Worm (Caenorhabditis elegans) whole organism, L4 larva: Measurements from ENCODE around the gene fbxb-114.

ENCODE experiments used
- F49E8.2 ChIP-seq: sonication (generic microtip); optimal IDR thresholded peaks from 2 replicates; lab custom pipeline; 2016; ENCODE audit warnings: missing compliant biosample characterization, mild to moderate bottlenecking, missing genetic modification characterization, borderline replicate concordance
- Y5F2A.4 ChIP-seq: fragments of 200-800 bp; sonication (Bioruptor generic); optimal IDR thresholded peaks from 2 replicates; lab custom pipeline; 2018; ENCODE audit warnings: mild to moderate bottlenecking, missing genetic modification characterization, missing compliant biosample characterization
- ceh-28 ChIP-seq: fragments of 150-350 bp; optimal IDR thresholded peaks from 2 replicates; lab custom pipeline; 2014; ENCODE audit warnings: missing biosample characterization, missing genetic modification reagents, missing genetic modification characterization
- ceh-62 ChIP-seq: sonication (generic microtip); optimal IDR thresholded peaks from 2 replicates; lab custom pipeline; 2017; ENCODE audit warnings: missing biosample characterization, missing genetic modification characterization
- ctbp-1 ChIP-seq: fragments of 200-800 bp; sonication (Bioruptor generic); IDR thresholded peaks from 2 replicates; pipeline ENCODE4 v1.3.6; 2022; ENCODE audit warnings: missing genetic modification reagents, missing genetic modification characterization, missing compliant biosample characterization
- daf-16 ChIP-seq, 3 experiments: sonication (generic microtip); optimal IDR thresholded peaks; 2 replicates each; lab custom pipeline; 2016 to 2017; ENCODE audit warnings: missing genetic modification characterization in 3 of 3, missing genetic modification reagents in 3 of 3, mild to moderate bottlenecking in 2 of 3, missing compliant biosample characterization in 2 of 3, missing biosample characterization in 1 of 3, moderate library complexity in 1 of 3
- daf-8 ChIP-seq: fragments of 200-800 bp; sonication (Bioruptor generic); IDR thresholded peaks from 2 replicates; pipeline ENCODE4 v1.3.6; 2022; ENCODE audit warnings: missing genetic modification characterization, missing compliant biosample characterization
- dpl-1 ChIP-seq: fragments of 150-350 bp; optimal IDR thresholded peaks from 2 replicates; lab custom pipeline; 2014; ENCODE audit warnings: missing biosample characterization, missing genetic modification reagents, missing genetic modification characterization
- dve-1 ChIP-seq: sonication (generic microtip); optimal IDR thresholded peaks from 2 replicates; lab custom pipeline; 2017; ENCODE audit warnings: antibody characterized with exemption, mild to moderate bottlenecking, missing genetic modification characterization, missing compliant biosample characterization; ENCODE audit not compliant: insufficient read depth
- egl-27 ChIP-seq: sonication (generic microtip); optimal IDR thresholded peaks from 3 replicates; lab custom pipeline; 2017; ENCODE audit warnings: missing biosample characterization, missing genetic modification reagents, missing genetic modification characterization
- egl-43 ChIP-seq: fragments of 200-800 bp; sonication (Bioruptor generic); IDR thresholded peaks from 2 replicates; pipeline ENCODE4 v1.3.6; 2022; ENCODE audit warnings: missing genetic modification reagents, missing genetic modification characterization, missing compliant biosample characterization
- hlh-11 ChIP-seq: fragments of 200-800 bp; sonication (Bioruptor generic); optimal IDR thresholded peaks from 2 replicates; lab custom pipeline; 2018; ENCODE audit warnings: mild to moderate bottlenecking, missing genetic modification characterization, missing compliant biosample characterization
- hlh-30 ChIP-seq: sonication (generic microtip); optimal IDR thresholded peaks from 2 replicates; lab custom pipeline; 2017; ENCODE audit warnings: antibody characterized with exemption, mild to moderate bottlenecking, missing genetic modification characterization, missing compliant biosample characterization; ENCODE audit not compliant: insufficient read depth
- hmg-1.1 ChIP-seq: fragments of 200-800 bp; sonication (Bioruptor generic); IDR thresholded peaks from 2 replicates; pipeline ENCODE4 v1.3.6; 2022; ENCODE audit warnings: missing genetic modification reagents, missing genetic modification characterization, missing compliant biosample characterization
- lin-1 ChIP-seq: fragments of 200-800 bp; sonication (Bioruptor generic); IDR thresholded peaks from 2 replicates; pipeline ENCODE4 v1.3.6; 2022; ENCODE audit warnings: missing genetic modification reagents, missing genetic modification characterization, missing compliant biosample characterization
- lin-15B ChIP-seq: fragments of 150-350 bp; sonication (generic microtip); optimal IDR thresholded peaks from 3 replicates; lab custom pipeline; 2014; ENCODE audit warnings: missing biosample characterization, missing genetic modification characterization
- lin-39 ChIP-seq: fragments of 150-350 bp; optimal IDR thresholded peaks from 2 replicates; lab custom pipeline; 2014; ENCODE audit warnings: missing biosample characterization, missing genetic modification reagents, missing genetic modification characterization
- mdl-1 ChIP-seq, 2 experiments: fragments of 150-350 bp in 1 of 2; sonication (generic microtip) in 1 of 2; optimal IDR thresholded peaks; 2 replicates each; lab custom pipeline; 2014 to 2017; ENCODE audit warnings: missing biosample characterization in 2 of 2, missing genetic modification characterization in 2 of 2
- nhr-28 ChIP-seq: fragments of 150-350 bp; optimal IDR thresholded peaks from 2 replicates; lab custom pipeline; 2014; ENCODE audit warnings: missing biosample characterization, missing genetic modification characterization
- nhr-48 ChIP-seq: sonication (generic microtip); optimal IDR thresholded peaks from 2 replicates; lab custom pipeline; 2016; ENCODE audit warnings: mild to moderate bottlenecking, missing genetic modification characterization, missing compliant biosample characterization
- php-3 ChIP-seq: fragments of 200-800 bp; sonication (Bioruptor generic); IDR thresholded peaks from 2 replicates; pipeline ENCODE4 v1.3.6; 2022; ENCODE audit warnings: missing genetic modification reagents, missing genetic modification characterization, missing compliant biosample characterization
- pqm-1 ChIP-seq: sonication (generic microtip); optimal IDR thresholded peaks from 2 replicates; lab custom pipeline; 2017; ENCODE audit warnings: missing biosample characterization, missing genetic modification characterization
- set-16 ChIP-seq: fragments of 200-800 bp; sonication (Bioruptor generic); IDR thresholded peaks from 2 replicates; pipeline ENCODE4 v1.3.6; 2022; ENCODE audit warnings: missing genetic modification reagents, missing genetic modification characterization, missing compliant biosample characterization
- unc-62 ChIP-seq, 3 experiments: fragments of 150-350 bp in 1 of 3; sonication (generic microtip); optimal IDR thresholded peaks in 2 of 3; peaks in 1 of 3; 1 replicate in 1 of 3; 2 replicates in 2 of 3; lab custom pipeline; 2014 to 2017; ENCODE audit warnings: missing biosample characterization in 3 of 3, missing genetic modification characterization in 3 of 3, missing genetic modification reagents in 3 of 3, missing genotype in 1 of 3

The fbxb-114 gene

ce11 chrX:16962640-16963039 is 41.0 kb downstream of the fbxb-114 start:
- TF ChIP-seq dpl-1 (GFP tag; lab: Kevin White, UChicago), result no peak
- TF ChIP-seq lin-15B, result no peak
- TF ChIP-seq lin-39 (tag; lab: Kevin White, UChicago), result no peak
- TF ChIP-seq ceh-62 (tag; lab: Kevin White, UChicago), result no peak
- no peak for TF ChIP-seq ceh-28 (tag; lab: Kevin White, UChicago)
- TF ChIP-seq ctbp-1 (GFP tag; lab: Robert Waterston, UW), result 0 out of 2 replicates have a peak, but pooled peaks have one; percentile 25

ce11 chrX:16963519-16963971 is 41.9 kb downstream of the fbxb-114 start, which contains the start of the genes F52G3.1 and F52G3.7:
Gene F52G3.1, plus strand, starts transcription at chrX:16963871.
Gene F52G3.7, plus strand, starts transcription at chrX:16963921.
- no peak for TF ChIP-seq mdl-1 (tag; optimal IDR thresholded peaks at IDR 0.05; lab: Kevin White, UChicago)
- peak; percentile 32 for TF ChIP-seq nhr-28
- peak; percentile 16 for TF ChIP-seq hlh-30 (tag; lab: Kevin White, UChicago)
- TF ChIP-seq daf-16 (GFP tag; optimal IDR thresholded peaks at IDR 0.05; lab: Kevin White, UChicago), result no peak
- peak; percentile 47 for TF ChIP-seq daf-16 (tag; optimal IDR thresholded peaks at IDR 0.05; lab: Kevin White, UChicago)
- peak; percentile 70 for TF ChIP-seq pqm-1 (tag; lab: Kevin White, UChicago)
- no peak for TF ChIP-seq Y5F2A.4
- peak; percentile 40 for TF ChIP-seq hlh-11 (tag; lab: Kevin White, UChicago)
- 0 out of 2 replicates have a peak, but pooled peaks have one; percentile 42 for TF ChIP-seq php-3 (GFP tag; lab: Robert Waterston, UW)
- peak; percentile 23 for TF ChIP-seq dve-1 (tag; lab: Kevin White, UChicago)

DNA sequence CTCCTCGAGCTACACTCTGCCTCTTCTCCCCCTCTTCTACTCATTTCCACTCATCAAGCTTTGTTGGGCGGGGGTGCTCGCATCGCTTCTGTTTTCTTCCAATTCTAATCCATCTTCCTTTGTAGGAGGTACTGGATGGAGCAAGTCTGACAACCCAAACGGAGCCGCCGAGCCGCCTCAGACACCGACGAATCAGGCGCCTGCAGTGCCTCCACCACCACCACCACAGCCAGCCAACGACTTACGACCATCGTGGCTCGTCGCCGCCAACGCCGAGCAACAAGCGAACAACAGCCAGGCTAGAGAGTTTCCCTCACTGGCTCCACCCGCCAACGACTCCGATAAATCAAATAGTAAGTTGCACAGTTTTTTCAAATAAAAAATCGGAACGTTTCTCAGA is 44.3 kb downstream of the fbxb-114 start:
- TF ChIP-seq daf-8 (GFP tag; lab: Robert Waterston, UW) (no peak), hmg-1.1 (GFP tag; lab: Robert Waterston, UW) (no peak), egl-27 (tag; lab: Kevin White, UChicago) (no peak), lin-1 (GFP tag; lab: Robert Waterston, UW) (no peak), egl-43 (GFP tag; lab: Robert Waterston, UW) (peak; percentile 68; the same call in 1 of the 2 replicates), nhr-48 (tag; lab: Kevin White, UChicago) (no peak), set-16 (GFP tag; lab: Robert Waterston, UW) (peak; percentile 83), unc-62 (GFP tag; optimal IDR thresholded peaks at IDR 0.05 in 1 of 2; lab: Kevin White, UChicago) (no peak), unc-62 (tag; optimal IDR thresholded peaks at IDR 0.05; lab: Kevin White, UChicago) (no peak)

DNA sequence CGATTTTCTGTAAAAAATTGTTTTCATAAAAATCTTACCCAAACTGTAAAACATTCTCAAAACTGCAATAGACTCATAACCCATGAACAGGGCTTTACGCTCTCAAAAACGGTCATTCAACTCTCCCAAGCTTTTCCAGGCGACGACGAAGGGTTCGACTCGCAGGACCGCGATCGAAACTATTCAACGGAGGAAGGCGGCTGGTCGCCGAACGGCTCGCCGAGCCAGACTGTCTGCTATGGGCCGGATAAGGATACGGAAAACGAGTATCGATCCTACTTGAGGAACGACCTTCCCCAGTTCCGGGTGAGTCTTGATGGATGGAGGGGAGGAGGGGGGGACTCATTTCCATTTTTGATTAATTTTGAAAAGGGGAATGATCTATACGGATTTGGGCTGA is 46.2 kb downstream of the fbxb-114 start:
- TF ChIP-seq F49E8.2 (tag; lab: Kevin White, UChicago), result no peak
- peak; percentile 67 for TF ChIP-seq set-16 (GFP tag; lab: Robert Waterston, UW)
- TF ChIP-seq, all 104 proteins: peak for 1
